Worm (Caenorhabditis elegans) whole organism, L2 larva: Measurements from ENCODE around the gene ric-3.

Experiments
- ceh-16 ChIP-seq: fragments of 150-350 bp; optimal IDR thresholded peaks from 2 replicates; lab custom pipeline; 2014; ENCODE audit warnings: missing biosample characterization, missing genetic modification characterization
- fos-1 ChIP-seq: fragments of 150-350 bp; optimal IDR thresholded peaks from 2 replicates; lab custom pipeline; 2014; ENCODE audit warnings: missing biosample characterization, missing genetic modification characterization
- nhr-25 ChIP-seq: fragments of 150-350 bp; sonication (generic microtip); optimal IDR thresholded peaks from 3 replicates; lab custom pipeline; 2014; ENCODE audit warnings: missing biosample characterization, missing genetic modification characterization
- skn-1 ChIP-seq: sonication (generic microtip); optimal IDR thresholded peaks from 2 replicates; lab custom pipeline; 2017; ENCODE audit warnings: missing biosample characterization, missing genetic modification characterization
- ztf-4 ChIP-seq: fragments of 150-350 bp; optimal IDR thresholded peaks from 2 replicates; lab custom pipeline; 2014; ENCODE audit warnings: missing biosample characterization, missing genetic modification characterization

DNA sequence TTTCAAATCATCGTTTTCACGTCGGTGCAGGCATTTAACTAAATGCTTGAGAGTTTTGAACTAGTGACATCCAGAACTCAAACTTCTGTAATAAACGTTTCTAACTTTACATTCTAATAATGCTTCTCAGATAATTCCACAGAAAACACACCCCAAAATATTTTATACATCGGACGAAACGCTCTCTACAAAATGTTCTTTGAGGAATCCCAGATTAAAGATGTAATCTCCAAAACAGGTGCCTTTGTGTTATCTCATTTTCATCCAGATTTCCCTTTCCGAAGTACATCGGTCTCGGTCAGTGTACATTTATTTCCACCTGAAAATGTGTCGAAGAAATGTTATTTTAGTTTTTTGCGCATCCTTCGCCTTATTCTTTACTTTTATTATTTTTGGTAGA is 13.3 kb upstream of the ric-3 start, which contains the start of gene C33H5.2:
- TF ChIP-seq ceh-16 (tag; lab: Kevin White, UChicago): no peak
- no peak for TF ChIP-seq skn-1 (tag; lab: Kevin White, UChicago)
- TF ChIP-seq fos-1 (tag; lab: Kevin White, UChicago): no peak
- TF ChIP-seq nhr-25 (tag; lab: Kevin White, UChicago): no peak
- TF ChIP-seq ztf-4 (tag; lab: Kevin White, UChicago): no peak
